Worm (Caenorhabditis elegans): ENCODE measurements around the gene sel-9.

- TF ChIP-seq zip-2 (tag; optimal IDR thresholded peaks at IDR 0.05): no peak
- TF ChIP-seq Y75B8A.6 (GFP tag; IDR thresholded peaks at IDR 0.05): no peak
- no peak for TF ChIP-seq mdl-1 (tag; optimal IDR thresholded peaks at IDR 0.05)
- TF ChIP-seq ZK546.5 (tag; optimal IDR thresholded peaks at IDR 0.05): no peak
- no peak for TF ChIP-seq skn-1 (tag; optimal IDR thresholded peaks at IDR 0.05)
- no peak for TF ChIP-seq zfp-3 (GFP tag; conservative IDR thresholded peaks at IDR 0.05)
- TF ChIP-seq dpl-1 (GFP tag; optimal IDR thresholded peaks at IDR 0.05): no peak
- no peak for TF ChIP-seq unc-62 (GFP tag; optimal IDR thresholded peaks at IDR 0.05 in 1 of 2)
- TF ChIP-seq unc-62 (tag; optimal IDR thresholded peaks at IDR 0.05): no peak
- no peak for TF ChIP-seq zfp-2 (tag; optimal IDR thresholded peaks at IDR 0.05)
- no peak for TF ChIP-seq nhr-6 (tag; optimal IDR thresholded peaks at IDR 0.05)
- TF ChIP-seq unc-130 (GFP tag; optimal IDR thresholded peaks at IDR 0.05): no peak
These were observed 38.4 kb downstream of the sel-9 start, which contains the start of gene C16D9.9 for ce11 chrV:8263941-8264340.

All from whole organism, L4 larva.